Worm (Caenorhabditis elegans) whole organism, young adult: ENCODE results near the gene nmt-1.

Experiments
- B0019.2 ChIP-seq: fragments of 200-800 bp; sonication (Bioruptor generic); conservative IDR thresholded peaks from 2 replicates; pipeline ENCODE4 v1.3.6; 2022; ENCODE audit warnings: missing genetic modification reagents, missing genetic modification characterization, missing compliant biosample characterization
- C06A6.2 ChIP-seq: fragments of 200-800 bp; sonication (Bioruptor generic); conservative IDR thresholded peaks from 2 replicates; pipeline ENCODE4 v1.3.6; 2022; ENCODE audit warnings: missing genetic modification characterization, missing compliant biosample characterization
- F37B4.10 ChIP-seq: fragments of 200-800 bp; sonication (Bioruptor generic); IDR thresholded peaks from 2 replicates; pipeline ENCODE4 v1.3.6; 2022; ENCODE audit warnings: missing genetic modification characterization, missing compliant biosample characterization
- T26A5.8 ChIP-seq: sonication (generic microtip); optimal IDR thresholded peaks from 2 replicates; lab custom pipeline; 2016; ENCODE audit warnings: missing genetic modification characterization, missing compliant biosample characterization
- Y56A3A.18 ChIP-seq: fragments of 200-800 bp; sonication (Bioruptor generic); IDR thresholded peaks from 2 replicates; pipeline ENCODE4 v1.3.6; 2022; ENCODE audit warnings: missing genetic modification reagents, missing genetic modification characterization, missing compliant biosample characterization
- attf-3 ChIP-seq: fragments of 200-800 bp; sonication (Bioruptor generic); conservative IDR thresholded peaks from 2 replicates; pipeline ENCODE4 v1.3.6; 2022; ENCODE audit warnings: missing genetic modification reagents, missing genetic modification characterization, missing compliant biosample characterization
- bed-2 ChIP-seq: fragments of 200-800 bp; sonication (Bioruptor generic); IDR thresholded peaks from 2 replicates; pipeline ENCODE4 v1.3.6; 2022; ENCODE audit warnings: missing genetic modification reagents, missing genetic modification characterization, missing compliant biosample characterization
- ceh-58 ChIP-seq: fragments of 200-800 bp; sonication (Bioruptor generic); IDR thresholded peaks from 2 replicates; pipeline ENCODE4 v1.3.6; 2022; ENCODE audit warnings: missing genetic modification characterization, missing compliant biosample characterization
- dpl-1 ChIP-seq: fragments of 150-350 bp; optimal IDR thresholded peaks from 2 replicates; lab custom pipeline; 2014; ENCODE audit warnings: missing biosample characterization, missing genetic modification reagents, missing genetic modification characterization
- efl-1 ChIP-seq: fragments of 150-350 bp; optimal IDR thresholded peaks from 2 replicates; lab custom pipeline; 2014; ENCODE audit warnings: missing biosample characterization, missing genetic modification reagents, missing genetic modification characterization
- him-1 ChIP-seq: sonication (generic microtip); optimal IDR thresholded peaks from 2 replicates; lab custom pipeline; 2016; ENCODE audit warnings: missing genotype, missing genetic modification reagents, missing genetic modification characterization, missing compliant biosample characterization
- nfya-1 ChIP-seq: sonication (generic microtip); optimal IDR thresholded peaks from 2 replicates; lab custom pipeline; 2017; ENCODE audit warnings: antibody characterized with exemption, missing compliant biosample characterization, missing genetic modification characterization, borderline replicate concordance; ENCODE audit not compliant: insufficient read depth
- nhr-90 ChIP-seq: sonication (generic microtip); optimal IDR thresholded peaks from 2 replicates; lab custom pipeline; 2016; ENCODE audit warnings: missing genotype, mild to moderate bottlenecking, missing genetic modification characterization, missing compliant biosample characterization
- ztf-18 ChIP-seq: sonication (generic microtip); optimal IDR thresholded peaks from 2 replicates; lab custom pipeline; 2016; ENCODE audit warnings: missing genotype, mild to moderate bottlenecking, missing genetic modification characterization, missing compliant biosample characterization

ce11 chrIII:6077973-6078372 lies 38.2 kb downstream of the nmt-1 start:
- TF ChIP-seq B0019.2 (GFP tag; lab: Robert Waterston, UW) = no peak
- TF ChIP-seq efl-1 (GFP tag; lab: Kevin White, UChicago) = no peak
- no peak for TF ChIP-seq bed-2 (GFP tag; lab: Robert Waterston, UW)
- TF ChIP-seq Y56A3A.18 (GFP tag; lab: Robert Waterston, UW) = no peak
- no peak for TF ChIP-seq ztf-18
- TF ChIP-seq him-1 (tag; lab: Kevin White, UChicago) = no peak
- no peak for TF ChIP-seq ceh-58 (GFP tag; lab: Robert Waterston, UW)
- TF ChIP-seq nhr-90 (tag; lab: Kevin White, UChicago) = no peak
- TF ChIP-seq F37B4.10 (GFP tag; lab: Robert Waterston, UW) = no peak
- no peak for TF ChIP-seq C06A6.2
- no peak for TF ChIP-seq T26A5.8
- TF ChIP-seq attf-3 (GFP tag; lab: Robert Waterston, UW) = no peak
- no peak for TF ChIP-seq nfya-1 (tag; lab: Kevin White, UChicago)
- no peak for TF ChIP-seq dpl-1
